Fruit fly (Drosophila melanogaster) whole organism, embryonic: ENCODE measurements around the gene Ant2.

Source experiments
- CG1024 ChIP-seq: fragments of 200-800 bp; sonication (Bioruptor generic); IDR thresholded peaks from 2 replicates; pipeline ENCODE4 v1.3.6; 2022; ENCODE audit warnings: missing biosample characterization, missing genetic modification characterization
- CG12942 ChIP-seq: fragments of 200-800 bp; sonication (Bioruptor generic); optimal IDR thresholded peaks from 3 replicates; lab custom pipeline; 2016; ENCODE audit warnings: missing biosample characterization, missing genetic modification characterization
- CG15011 ChIP-seq: fragments of 200-800 bp; sonication (Bioruptor generic); optimal IDR thresholded peaks from 3 replicates; lab custom pipeline; 2018; ENCODE audit warnings: missing biosample characterization, mild to moderate bottlenecking, missing genetic modification characterization
- CG15479 ChIP-seq: fragments of 200-800 bp; sonication (Bioruptor generic); optimal IDR thresholded peaks from 3 replicates; lab custom pipeline; 2019; ENCODE audit warnings: missing biosample characterization, mild to moderate bottlenecking, missing genetic modification characterization, moderate library complexity
- CG17802 ChIP-seq: fragments of 200-800 bp; sonication (Bioruptor generic); optimal IDR thresholded peaks from 2 replicates; lab custom pipeline; 2018; ENCODE audit warnings: missing biosample characterization, mild to moderate bottlenecking, missing genetic modification characterization, moderate library complexity
- CG2712 ChIP-seq: fragments of 200-800 bp; optimal IDR thresholded peaks from 3 replicates; lab custom pipeline; 2019; ENCODE audit warnings: missing biosample characterization, mild to moderate bottlenecking, missing genetic modification characterization, moderate library complexity
- CG31224 ChIP-seq: fragments of 200-800 bp; sonication (Bioruptor generic); IDR thresholded peaks from 2 replicates; pipeline ENCODE4 v1.3.6; 2022; ENCODE audit warnings: missing biosample characterization, missing genetic modification characterization
- CG31441 ChIP-seq: fragments of 200-800 bp; sonication (Bioruptor generic); IDR thresholded peaks from 2 replicates; pipeline ENCODE4 v1.3.6; 2022; ENCODE audit warnings: missing biosample characterization, missing genetic modification characterization
- CG3163 ChIP-seq: fragments of 200-800 bp; sonication (Bioruptor generic); optimal IDR thresholded peaks from 3 replicates; lab custom pipeline; 2016; ENCODE audit warnings: missing biosample characterization, missing genetic modification characterization
- CG3281 ChIP-seq: fragments of 200-800 bp; sonication (Bioruptor generic); optimal IDR thresholded peaks from 3 replicates; lab custom pipeline; 2017; ENCODE audit warnings: missing biosample characterization, mild to moderate bottlenecking, missing genetic modification characterization
- CG4707 ChIP-seq: fragments of 200-800 bp; sonication (Bioruptor generic); optimal IDR thresholded peaks from 2 replicates; lab custom pipeline; 2018; ENCODE audit warnings: missing biosample characterization, mild to moderate bottlenecking, missing genetic modification characterization, moderate library complexity
- CG4820 ChIP-seq: fragments of 200-800 bp; sonication (Bioruptor generic); optimal IDR thresholded peaks from 3 replicates; lab custom pipeline; 2016; ENCODE audit warnings: missing biosample characterization, missing genetic modification characterization
- CG8281 ChIP-seq: fragments of 200-800 bp; sonication (Bioruptor generic); optimal IDR thresholded peaks from 2 replicates; lab custom pipeline; 2018; ENCODE audit warnings: missing biosample characterization, mild to moderate bottlenecking, missing genetic modification characterization, moderate library complexity
- CG8359 ChIP-seq: fragments of 200-800 bp; sonication (Bioruptor generic); optimal IDR thresholded peaks from 2 replicates; lab custom pipeline; 2017; ENCODE audit warnings: missing biosample characterization, mild to moderate bottlenecking, missing genetic modification characterization, borderline replicate concordance
- CoRest ChIP-seq: fragments of 200-800 bp; sonication (Bioruptor generic); optimal IDR thresholded peaks from 3 replicates; lab custom pipeline; 2018; ENCODE audit warnings: missing biosample characterization, mild to moderate bottlenecking, missing genetic modification characterization, moderate library complexity
- CrebB ChIP-seq: fragments of 200-800 bp; sonication (Bioruptor generic); optimal IDR thresholded peaks from 3 replicates; lab custom pipeline; 2018; ENCODE audit warnings: missing biosample characterization, mild to moderate bottlenecking, missing genetic modification characterization
- Fer3 ChIP-seq: fragments of 200-800 bp; sonication (Bioruptor generic); optimal IDR thresholded peaks from 2 replicates; lab custom pipeline; 2018; ENCODE audit warnings: missing biosample characterization, mild to moderate bottlenecking, missing genetic modification characterization, moderate library complexity
- H15 ChIP-seq: fragments of 200-800 bp; sonication (Bioruptor generic); IDR thresholded peaks from 3 replicates; pipeline ENCODE4 v1.3.6; 2022; ENCODE audit warnings: missing biosample characterization, missing genetic modification characterization
- HLH4C ChIP-seq: fragments of 200-800 bp; sonication (Bioruptor generic); IDR thresholded peaks from 3 replicates; pipeline ENCODE4 v1.3.6; 2022; ENCODE audit warnings: missing biosample characterization, missing genetic modification characterization; ENCODE audit not compliant: partially characterized antibody
- HLHmδ ChIP-seq: fragments of 200-800 bp; sonication (Bioruptor generic); optimal IDR thresholded peaks from 2 replicates; lab custom pipeline; 2018; ENCODE audit warnings: missing biosample characterization, mild to moderate bottlenecking, missing genetic modification characterization, moderate library complexity
- Lhr ChIP-seq: fragments of 200-800 bp; sonication (Bioruptor generic); optimal IDR thresholded peaks from 3 replicates; lab custom pipeline; 2017; ENCODE audit warnings: mild to moderate bottlenecking, missing biosample characterization, missing genetic modification reagents, missing genetic modification characterization
- Mes4 ChIP-seq: fragments of 200-800 bp; sonication (Bioruptor generic); optimal IDR thresholded peaks from 2 replicates; lab custom pipeline; 2016; ENCODE audit warnings: missing biosample characterization, missing genetic modification characterization
- Sox102F ChIP-seq: fragments of 200-800 bp; sonication (Bioruptor generic); optimal IDR thresholded peaks from 2 replicates; lab custom pipeline; 2018; ENCODE audit warnings: missing biosample characterization, mild to moderate bottlenecking, missing genetic modification characterization, moderate library complexity
- Xbp1 ChIP-seq: fragments of 200-800 bp; sonication (Bioruptor generic); optimal IDR thresholded peaks from 3 replicates; lab custom pipeline; 2016; ENCODE audit warnings: missing biosample characterization, mild to moderate bottlenecking, missing genetic modification characterization
- br ChIP-seq: fragments of >200 bp; optimal IDR thresholded peaks from 2 replicates; lab custom pipeline; 2017
- bsh ChIP-seq, 2 experiments: fragments of 200-800 bp; sonication (Bioruptor generic); optimal IDR thresholded peaks; 2 replicates each; lab custom pipeline; 2017 to 2018; ENCODE audit warnings: mild to moderate bottlenecking in 2 of 2, missing biosample characterization in 2 of 2, missing genetic modification characterization in 2 of 2, moderate library complexity in 1 of 2
- chif ChIP-seq, 2 experiments: fragments of 200-800 bp; sonication (Bioruptor generic); optimal IDR thresholded peaks; 3 replicates each; lab custom pipeline; 2016; ENCODE audit warnings: missing biosample characterization in 2 of 2, missing genetic modification characterization in 2 of 2
- ci ChIP-seq: fragments of 200-800 bp; sonication (Bioruptor generic); IDR thresholded peaks from 3 replicates; pipeline ENCODE4 v1.3.6; 2022; ENCODE audit warnings: missing biosample characterization, missing genetic modification characterization
- cwo ChIP-seq: fragments of 200-800 bp; sonication (Bioruptor generic); optimal IDR thresholded peaks from 3 replicates; lab custom pipeline; 2017; ENCODE audit warnings: missing biosample characterization, missing genetic modification characterization, mild to moderate bottlenecking, moderate library complexity, missing genetic modification reagents
- esg ChIP-seq: fragments of 200-800 bp; sonication (Bioruptor generic); conservative IDR thresholded peaks from 2 replicates; pipeline ENCODE4 v1.3.6; 2022; ENCODE audit warnings: missing biosample characterization, missing genetic modification characterization
- ewg ChIP-seq: fragments of 200-800 bp; sonication (Bioruptor generic); optimal IDR thresholded peaks from 3 replicates; lab custom pipeline; 2017; ENCODE audit warnings: mild to moderate bottlenecking, missing biosample characterization, missing genetic modification reagents, missing genetic modification characterization
- fd96Cb ChIP-seq: fragments of 200-800 bp; sonication (Bioruptor generic); optimal IDR thresholded peaks from 2 replicates; lab custom pipeline; 2018; ENCODE audit warnings: missing biosample characterization, mild to moderate bottlenecking, missing genetic modification characterization, moderate library complexity
- gem ChIP-seq: fragments of 200-800 bp; sonication (Bioruptor generic); optimal IDR thresholded peaks from 2 replicates; lab custom pipeline; 2019; ENCODE audit warnings: missing biosample characterization, mild to moderate bottlenecking, missing genetic modification characterization, moderate library complexity
- grn ChIP-seq: fragments of 200-800 bp; sonication (Bioruptor generic); optimal IDR thresholded peaks from 3 replicates; lab custom pipeline; 2017; ENCODE audit warnings: missing biosample characterization, missing genetic modification characterization
- her ChIP-seq: fragments of 200-800 bp; sonication (Bioruptor generic); optimal IDR thresholded peaks from 2 replicates; lab custom pipeline; 2016; ENCODE audit warnings: missing biosample characterization, missing genetic modification characterization
- kay ChIP-seq: fragments of 200-800 bp; sonication (Bioruptor generic); optimal IDR thresholded peaks from 2 replicates; lab custom pipeline; 2016; ENCODE audit warnings: missing biosample characterization, missing genetic modification characterization
- lola ChIP-seq, 3 experiments: fragments of >200 bp in 2 of 3; fragments of 200-800 bp in 1 of 3; sonication (Bioruptor generic) in 1 of 3; optimal IDR thresholded peaks; 2 replicates each; lab custom pipeline; 2017 to 2019; ENCODE audit warnings: missing biosample characterization in 3 of 3, missing genetic modification characterization in 3 of 3, mild to moderate bottlenecking in 1 of 3, moderate library complexity in 1 of 3
- mirr ChIP-seq: fragments of 200-800 bp; sonication (Bioruptor generic); optimal IDR thresholded peaks from 3 replicates; lab custom pipeline; 2018; ENCODE audit warnings: missing biosample characterization, mild to moderate bottlenecking, missing genetic modification characterization
- nau ChIP-seq: fragments of 200-800 bp; sonication (Bioruptor generic); optimal IDR thresholded peaks from 3 replicates; lab custom pipeline; 2017; ENCODE audit warnings: missing biosample characterization, mild to moderate bottlenecking, missing genetic modification characterization, missing genetic modification reagents
- nmo ChIP-seq: fragments of 200-800 bp; sonication (Bioruptor generic); optimal IDR thresholded peaks from 2 replicates; lab custom pipeline; 2018; ENCODE audit warnings: missing biosample characterization, mild to moderate bottlenecking, missing genetic modification characterization, moderate library complexity
- peb ChIP-seq: fragments of 200-800 bp; sonication (Bioruptor generic); IDR thresholded peaks from 2 replicates; pipeline ENCODE4 v1.3.6; 2022; ENCODE audit warnings: missing biosample characterization, missing genetic modification characterization
- pfk ChIP-seq: fragments of 200-800 bp; sonication (Bioruptor generic); optimal IDR thresholded peaks from 2 replicates; lab custom pipeline; 2018; ENCODE audit warnings: missing biosample characterization, mild to moderate bottlenecking, missing genetic modification characterization, moderate library complexity
- phol ChIP-seq: fragments of 200-800 bp; sonication (Bioruptor generic); optimal IDR thresholded peaks from 3 replicates; lab custom pipeline; 2018; ENCODE audit warnings: missing biosample characterization, mild to moderate bottlenecking, missing genetic modification characterization, moderate library complexity
- pnt ChIP-seq: fragments of 200-800 bp; sonication (Bioruptor generic); optimal IDR thresholded peaks from 3 replicates; lab custom pipeline; 2016; ENCODE audit warnings: missing biosample characterization, missing genetic modification characterization
- slou ChIP-seq: fragments of 200-800 bp; sonication (Bioruptor generic); optimal IDR thresholded peaks from 3 replicates; lab custom pipeline; 2016; ENCODE audit warnings: missing biosample characterization, missing genetic modification characterization
- trh ChIP-seq: fragments of 200-800 bp; sonication (Bioruptor generic); optimal IDR thresholded peaks from 2 replicates; lab custom pipeline; 2016; ENCODE audit warnings: missing biosample characterization, missing genetic modification characterization
- ttk ChIP-seq: fragments of 200-800 bp; sonication (Bioruptor generic); IDR thresholded peaks from 2 replicates; pipeline ENCODE4 v2.1.2; 2022; ENCODE audit warnings: missing biosample characterization, missing genetic modification characterization
- wor ChIP-seq: fragments of 200-800 bp; sonication (Bioruptor generic); IDR thresholded peaks from 2 replicates; pipeline ENCODE4 v1.3.6; 2022; ENCODE audit warnings: missing biosample characterization, missing genetic modification characterization

Gene Ant2

dm6 chrX:10825349-10826129 is 38.8 kb upstream of the Ant2 start (continued):
- TF ChIP-seq esg (GFP tag; lab: Robert Waterston, UW) (0 out of 2 replicates have a peak, but pooled peaks have one; percentile 17), CG3163 (GFP tag; lab: Kevin White, UChicago) (no peak), Xbp1 (GFP tag; lab: Kevin White, UChicago) (peak; percentile 46), nmo (peak; percentile 62), Lhr (no peak), CrebB (tag; lab: Kevin White, UChicago) (no peak), Mes4 (GFP tag; lab: Kevin White, UChicago) (no peak), lola (GFP tag; optimal IDR thresholded peaks at IDR 0.05; lab: Kevin White, UChicago) (peak in 1 of 3 experiments; percentile 69), fd96Cb (tag; lab: Kevin White, UChicago) (peak; percentile 55), CG12942 (no peak), ci (peak; percentile 62; the same call in 1 of the 3 replicates), pnt (GFP tag; lab: Kevin White, UChicago) (peak; percentile 54), CG4820 (GFP tag; lab: Kevin White, UChicago) (peak; percentile 39), kay (no peak), CG15479 (GFP tag; lab: Kevin White, UChicago) (no peak), Sox102F (peak; percentile 37), trh (GFP tag; lab: Kevin White, UChicago) (no peak), gem (peak; percentile 69), slou (GFP tag; lab: Kevin White, UChicago) (no peak), her (GFP tag; lab: Kevin White, UChicago) (no peak), CG3281 (no peak), HLHmδ (no peak), CoRest (tag; lab: Kevin White, UChicago) (peak; percentile 45), ttk (GFP tag; lab: Robert Waterston, UW) (no peak), br (lab: Kevin White, UChicago) (no peak), CG15011 (GFP tag; lab: Kevin White, UChicago) (no peak), nau (GFP tag; lab: Kevin White, UChicago) (no peak), CG4707 (no peak), ewg (GFP tag; lab: Kevin White, UChicago) (peak; percentile 24), bsh (GFP tag; optimal IDR thresholded peaks at IDR 0.05; lab: Kevin White, UChicago) (peak in 1 of 2 experiments; percentile 74), phol (tag; lab: Kevin White, UChicago) (peak; percentile 60), peb (GFP tag; lab: Robert Waterston, UW) (no peak), chif (GFP tag; optimal IDR thresholded peaks at IDR 0.05; lab: Kevin White, UChicago) (peak in 1 of 2 experiments; percentile 62), CG31441 (GFP tag; lab: Robert Waterston, UW) (peak; percentile 64), CG8281 (tag; lab: Kevin White, UChicago) (no peak), cwo (GFP tag; lab: Kevin White, UChicago) (no peak), CG2712 (tag; lab: Kevin White, UChicago) (peak; percentile 78), pfk (GFP tag; lab: Kevin White, UChicago) (no peak), mirr (GFP tag; lab: Kevin White, UChicago) (no peak), CG1024 (GFP tag; lab: Robert Waterston, UW) (no peak), H15 (no peak), CG17802 (tag; lab: Kevin White, UChicago) (peak; percentile 11), grn (no peak), Fer3 (no peak), CG8359 (GFP tag; lab: Kevin White, UChicago) (peak; percentile 14), HLH4C (GFP tag; lab: Robert Waterston, UW) (no peak), CG31224 (GFP tag; lab: Robert Waterston, UW) (0 out of 2 replicates have a peak, but pooled peaks have one; percentile 0), wor (GFP tag; lab: Robert Waterston, UW) (no peak; the same call in 1 of the 2 replicates)
